Fruit fly (Drosophila melanogaster) whole organism, embryonic: ENCODE results near the gene Piezo.

Experiments
- Aef1 ChIP-seq: fragments of 200-800 bp; sonication (Bioruptor generic); IDR thresholded peaks from 3 replicates; pipeline ENCODE4 v1.3.6; 2022; ENCODE audit warnings: missing biosample characterization, missing genetic modification characterization
- Atf6 ChIP-seq: fragments of 200-800 bp; sonication (Bioruptor generic); IDR thresholded peaks from 2 replicates; pipeline ENCODE4 v1.3.6; 2022; ENCODE audit warnings: missing biosample characterization, missing genetic modification characterization
- Bgb ChIP-seq: fragments of 200-800 bp; sonication (Bioruptor generic); IDR thresholded peaks from 2 replicates; pipeline ENCODE4 v1.3.6; 2022; ENCODE audit warnings: missing biosample characterization, missing genetic modification characterization; ENCODE audit not compliant: partially characterized antibody
- CG10209 ChIP-seq: fragments of 200-800 bp; sonication (Bioruptor generic); optimal IDR thresholded peaks from 3 replicates; lab custom pipeline; 2017; ENCODE audit warnings: missing biosample characterization, mild to moderate bottlenecking, missing genetic modification characterization, missing genetic modification reagents
- CG10565 ChIP-seq: fragments of 200-800 bp; sonication (Bioruptor generic); optimal IDR thresholded peaks from 3 replicates; lab custom pipeline; 2016; ENCODE audit warnings: missing biosample characterization, mild to moderate bottlenecking, missing genetic modification characterization
- CG13287 ChIP-seq: fragments of 200-800 bp; sonication (Bioruptor generic); IDR thresholded peaks from 2 replicates; pipeline ENCODE4 v1.3.6; 2022; ENCODE audit warnings: missing biosample characterization, missing genetic modification characterization; ENCODE audit not compliant: partially characterized antibody
- CG14710 ChIP-seq: fragments of 200-800 bp; sonication (Bioruptor generic); optimal IDR thresholded peaks from 3 replicates; lab custom pipeline; 2019; ENCODE audit warnings: missing biosample characterization, mild to moderate bottlenecking, missing genetic modification characterization, moderate library complexity
- CG17328 ChIP-seq: fragments of 200-800 bp; sonication (Bioruptor generic); IDR thresholded peaks from 2 replicates; pipeline ENCODE4 v1.3.6; 2022; ENCODE audit warnings: missing biosample characterization, missing genetic modification characterization
- CG18011 ChIP-seq: fragments of 200-800 bp; sonication (Bioruptor generic); optimal IDR thresholded peaks from 2 replicates; lab custom pipeline; 2017; ENCODE audit warnings: missing biosample characterization, missing genetic modification characterization, mild to moderate bottlenecking, moderate library complexity, missing genotype
- CG18262 ChIP-seq: fragments of 200-800 bp; optimal IDR thresholded peaks from 3 replicates; lab custom pipeline; 2019; ENCODE audit warnings: missing biosample characterization, mild to moderate bottlenecking, missing genetic modification characterization, moderate library complexity
- CG2116 ChIP-seq: fragments of 200-800 bp; sonication (Bioruptor generic); optimal IDR thresholded peaks from 3 replicates; lab custom pipeline; 2018; ENCODE audit warnings: missing biosample characterization, mild to moderate bottlenecking, missing genetic modification characterization
- CG34224 ChIP-seq: fragments of 200-800 bp; sonication (Bioruptor generic); IDR thresholded peaks from 3 replicates; pipeline ENCODE4 v1.3.6; 2022; ENCODE audit warnings: missing biosample characterization, missing genetic modification characterization; ENCODE audit not compliant: partially characterized antibody
- CG4617 ChIP-seq: fragments of 200-800 bp; sonication (Bioruptor generic); optimal IDR thresholded peaks from 3 replicates; lab custom pipeline; 2016; ENCODE audit warnings: missing biosample characterization, missing genetic modification characterization, borderline replicate concordance
- CG4707 ChIP-seq: fragments of 200-800 bp; sonication (Bioruptor generic); optimal IDR thresholded peaks from 2 replicates; lab custom pipeline; 2018; ENCODE audit warnings: missing biosample characterization, mild to moderate bottlenecking, missing genetic modification characterization, moderate library complexity
- CG6791 ChIP-seq: fragments of 200-800 bp; sonication (Bioruptor generic); IDR thresholded peaks from 3 replicates; pipeline ENCODE4 v1.3.6; 2022; ENCODE audit warnings: missing biosample characterization, missing genetic modification characterization; ENCODE audit not compliant: partially characterized antibody
- CG7372 ChIP-seq: fragments of 200-800 bp; sonication (Bioruptor generic); IDR thresholded peaks from 2 replicates; pipeline ENCODE4 v1.3.6; 2022; ENCODE audit warnings: missing biosample characterization, missing genetic modification characterization
- CG8359 ChIP-seq: fragments of 200-800 bp; sonication (Bioruptor generic); optimal IDR thresholded peaks from 2 replicates; lab custom pipeline; 2017; ENCODE audit warnings: missing biosample characterization, mild to moderate bottlenecking, missing genetic modification characterization, borderline replicate concordance
- Dbx ChIP-seq: fragments of 200-800 bp; sonication (Bioruptor generic); IDR thresholded peaks from 3 replicates; pipeline ENCODE4 v1.3.6; 2022; ENCODE audit warnings: missing biosample characterization, missing genetic modification characterization
- Dp ChIP-seq: fragments of 200-800 bp; sonication (Bioruptor generic); optimal IDR thresholded peaks from 2 replicates; lab custom pipeline; 2018; ENCODE audit warnings: missing biosample characterization, mild to moderate bottlenecking, missing genetic modification characterization, moderate library complexity
- Dref ChIP-seq: fragments of 200-800 bp; sonication (Bioruptor generic); IDR thresholded peaks from 2 replicates; pipeline ENCODE4 v1.3.6; 2022; ENCODE audit warnings: missing biosample characterization, missing genetic modification characterization
- E2f2 ChIP-seq: fragments of 200-800 bp; sonication (Bioruptor generic); IDR thresholded peaks from 2 replicates; pipeline ENCODE4 v1.3.6; 2022; ENCODE audit warnings: missing biosample characterization, missing genetic modification characterization
- Ets65A ChIP-seq: fragments of 200-800 bp; sonication (Bioruptor generic); peaks from one replicate; lab custom pipeline; 2016; ENCODE audit warnings: missing biosample characterization, missing genetic modification characterization
- HLH4C ChIP-seq: fragments of 200-800 bp; sonication (Bioruptor generic); IDR thresholded peaks from 3 replicates; pipeline ENCODE4 v1.3.6; 2022; ENCODE audit warnings: missing biosample characterization, missing genetic modification characterization; ENCODE audit not compliant: partially characterized antibody
- MBD-R2 ChIP-seq: fragments of 200-800 bp; sonication (Bioruptor generic); IDR thresholded peaks from 2 replicates; pipeline ENCODE4 v1.3.6; 2022; ENCODE audit warnings: missing biosample characterization, missing genetic modification characterization
- Myb ChIP-seq: fragments of 200-800 bp; sonication (Bioruptor generic); optimal IDR thresholded peaks from 2 replicates; lab custom pipeline; 2016; ENCODE audit warnings: missing biosample characterization, missing genetic modification characterization
- Opbp ChIP-seq: fragments of 200-800 bp; sonication (Bioruptor generic); IDR thresholded peaks from 3 replicates; pipeline ENCODE4 v1.3.6; 2022; ENCODE audit warnings: missing biosample characterization, missing genetic modification characterization; ENCODE audit not compliant: partially characterized antibody
- Sry-δ ChIP-seq: fragments of 200-800 bp; sonication (Bioruptor generic); optimal IDR thresholded peaks from 2 replicates; lab custom pipeline; 2016; ENCODE audit warnings: missing biosample characterization, missing genetic modification characterization
- YL-1 ChIP-seq: fragments of 200-800 bp; sonication (Bioruptor generic); optimal IDR thresholded peaks from 3 replicates; lab custom pipeline; 2017; ENCODE audit warnings: missing biosample characterization, mild to moderate bottlenecking, missing genetic modification characterization
- amos ChIP-seq: fragments of 200-800 bp; sonication (Bioruptor generic); IDR thresholded peaks from 2 replicates; pipeline ENCODE4 v1.3.6; 2022; ENCODE audit warnings: missing biosample characterization, missing genetic modification characterization; ENCODE audit not compliant: partially characterized antibody
- exex ChIP-seq: fragments of 200-800 bp; sonication (Bioruptor generic); optimal IDR thresholded peaks from 4 replicates; lab custom pipeline; 2018; ENCODE audit warnings: missing biosample characterization, mild to moderate bottlenecking, missing genetic modification characterization, moderate library complexity
- hbn ChIP-seq: fragments of 200-800 bp; sonication (Bioruptor generic); IDR thresholded peaks from 2 replicates; pipeline ENCODE4 v1.3.6; 2022; ENCODE audit warnings: missing biosample characterization, missing genetic modification characterization; ENCODE audit not compliant: partially characterized antibody
- lbe ChIP-seq: fragments of 200-800 bp; sonication (Bioruptor generic); optimal IDR thresholded peaks from 2 replicates; lab custom pipeline; 2016; ENCODE audit warnings: missing biosample characterization, mild to moderate bottlenecking, missing genetic modification characterization
- phol ChIP-seq: fragments of 200-800 bp; sonication (Bioruptor generic); optimal IDR thresholded peaks from 3 replicates; lab custom pipeline; 2018; ENCODE audit warnings: missing biosample characterization, mild to moderate bottlenecking, missing genetic modification characterization, moderate library complexity
- pros ChIP-seq: fragments of 200-800 bp; sonication (Bioruptor generic); optimal IDR thresholded peaks from 3 replicates; lab custom pipeline; 2019; ENCODE audit warnings: missing biosample characterization, mild to moderate bottlenecking, missing genetic modification characterization, moderate library complexity
- pzg ChIP-seq: fragments of 200-800 bp; sonication (Bioruptor generic); optimal IDR thresholded peaks from 3 replicates; lab custom pipeline; 2018; ENCODE audit warnings: missing biosample characterization, mild to moderate bottlenecking, missing genetic modification characterization, moderate library complexity
- schlank ChIP-seq: fragments of 200-800 bp; sonication (Bioruptor generic); optimal IDR thresholded peaks from 2 replicates; lab custom pipeline; 2018; ENCODE audit warnings: missing biosample characterization, mild to moderate bottlenecking, missing genetic modification characterization
- sens ChIP-seq: fragments of 200-800 bp; sonication (Bioruptor generic); peaks from one replicate; lab custom pipeline; 2016; ENCODE audit warnings: missing biosample characterization, missing genetic modification characterization
- sna ChIP-seq: fragments of 200-800 bp; sonication (Bioruptor generic); IDR thresholded peaks from 2 replicates; pipeline ENCODE4 v1.3.6; 2022; ENCODE audit warnings: missing biosample characterization, missing genetic modification characterization; ENCODE audit not compliant: partially characterized antibody
- tna ChIP-seq: fragments of 200-800 bp; sonication (Bioruptor generic); IDR thresholded peaks from 2 replicates; pipeline ENCODE4 v1.3.6; 2022; ENCODE audit warnings: missing biosample characterization, missing genetic modification characterization; ENCODE audit not compliant: partially characterized antibody
- trem ChIP-seq: fragments of 200-800 bp; optimal IDR thresholded peaks from 3 replicates; lab custom pipeline; 2019; ENCODE audit warnings: missing biosample characterization, mild to moderate bottlenecking, missing genetic modification characterization, moderate library complexity
- vnd ChIP-seq: fragments of 200-800 bp; sonication (Bioruptor generic); IDR thresholded peaks from 3 replicates; pipeline ENCODE4 v1.3.6; 2022; ENCODE audit warnings: missing biosample characterization, missing genetic modification characterization; ENCODE audit not compliant: partially characterized antibody
- wor ChIP-seq: fragments of 200-800 bp; sonication (Bioruptor generic); IDR thresholded peaks from 2 replicates; pipeline ENCODE4 v1.3.6; 2022; ENCODE audit warnings: missing biosample characterization, missing genetic modification characterization
- zen2 ChIP-seq: fragments of 200-800 bp; sonication (Bioruptor generic); IDR thresholded peaks from 3 replicates; pipeline ENCODE4 v1.3.6; 2022; ENCODE audit warnings: missing biosample characterization, missing genetic modification characterization; ENCODE audit not compliant: partially characterized antibody

Gene Piezo

DNA sequence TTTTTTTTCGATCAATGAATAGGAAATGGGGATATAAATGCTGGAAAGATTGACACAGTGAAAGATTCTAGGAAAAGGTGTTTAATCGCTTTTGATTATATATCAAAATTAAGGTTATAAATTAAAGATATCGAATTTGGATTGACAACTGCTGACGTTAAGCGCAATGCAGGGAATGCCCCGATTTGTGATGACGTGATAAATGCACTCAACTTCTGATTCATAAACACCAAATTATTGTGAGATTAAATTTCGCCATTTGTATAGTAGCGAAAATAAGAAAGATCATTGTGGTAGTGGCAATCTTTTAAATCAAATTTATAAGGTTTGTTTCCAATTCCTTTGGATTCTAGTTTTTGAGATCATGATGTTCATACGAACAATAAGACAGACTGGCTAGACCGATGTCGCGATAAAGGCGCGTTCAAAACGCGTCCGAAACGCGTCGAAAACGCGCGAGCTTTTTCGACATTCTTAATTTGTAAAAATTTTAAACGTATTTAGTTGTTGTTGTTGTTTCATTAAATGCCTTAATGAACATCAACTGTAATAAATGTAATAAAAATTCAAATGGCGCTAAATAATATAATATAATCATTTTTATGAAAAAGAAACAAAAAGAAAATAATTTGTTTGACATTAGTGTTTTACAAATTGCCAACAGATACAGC, 52.5 kb downstream of the Piezo start, which contains the start of gene CG8349:
Gene CG8349 (plus strand): TSS at position 657 of the 671 bp plus-strand sequence.
- TF ChIP-seq CG8359 (GFP tag; lab: Kevin White, UChicago) (peak; percentile 99), CG18011 (GFP tag; lab: Kevin White, UChicago) (no peak), sens (GFP tag; lab: Kevin White, UChicago) (peak; percentile 8)

dm6 chr2L:8217917-8218316, 55.0 kb downstream of the Piezo start, which contains the start of gene CG8292:
CG8292 (minus strand) TSS chr2L:8218017.
- no peak for TF ChIP-seq CG17328 (GFP tag; lab: Robert Waterston, UW)
- TF ChIP-seq CG18262, result no peak
- no peak for TF ChIP-seq CG10209 (GFP tag; lab: Kevin White, UChicago)

DNA sequence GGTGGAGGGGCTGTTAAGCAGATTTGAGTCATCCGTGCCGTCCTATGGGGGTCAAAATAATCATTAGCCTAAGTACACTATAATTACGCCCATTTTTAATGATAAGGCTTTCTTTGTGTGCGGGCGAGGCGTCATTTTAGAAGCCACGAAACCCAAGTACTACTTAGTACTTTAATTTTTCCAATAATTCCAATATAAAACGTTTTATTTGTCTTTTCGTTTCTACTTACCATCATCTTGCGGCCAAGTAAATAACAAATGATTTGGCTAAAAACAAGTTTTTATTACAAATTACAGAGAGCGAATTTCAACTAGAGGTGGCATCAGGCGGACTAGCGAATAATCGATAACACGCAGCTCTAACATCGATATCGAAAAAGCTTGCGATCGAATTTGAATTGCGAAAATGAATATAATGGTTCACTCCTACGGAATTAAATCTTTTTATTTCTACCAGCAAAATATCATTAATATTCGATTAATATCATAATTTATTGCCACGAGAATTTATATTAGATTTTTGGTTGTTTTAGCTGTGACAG, 57.6 kb downstream of the Piezo start, which contains the start of gene Snx6:
Gene Snx6 (minus strand): TSS at position 349 of the 542 bp plus-strand sequence.
- TF ChIP-seq exex (tag; lab: Kevin White, UChicago) (peak; percentile 80), tna (GFP tag; lab: Robert Waterston, UW) (0 out of 2 replicates have a peak, but pooled peaks have one; percentile 39), vnd (GFP tag; lab: Robert Waterston, UW) (peak; percentile 63; the same call in 2 of the 3 replicates), CG4707 (GFP tag; lab: Kevin White, UChicago) (no peak), phol (tag; lab: Kevin White, UChicago) (peak; percentile 46), Dbx (GFP tag; lab: Robert Waterston, UW) (no peak), CG7372 (GFP tag; lab: Robert Waterston, UW) (no peak), MBD-R2 (GFP tag; lab: Robert Waterston, UW) (no peak; the same call in 1 of the 2 replicates), YL-1 (GFP tag; lab: Kevin White, UChicago) (peak; percentile 14), zen2 (peak; percentile 59), amos (GFP tag; lab: Robert Waterston, UW) (peak; percentile 56; the same call in 1 of the 2 replicates), Myb (GFP tag; lab: Kevin White, UChicago) (peak; percentile 38), Ets65A (no peak), CG13287 (peak; percentile 86), lbe (GFP tag; lab: Kevin White, UChicago) (peak; percentile 56), wor (GFP tag; lab: Robert Waterston, UW) (no peak), Bgb (GFP tag; lab: Robert Waterston, UW) (peak; percentile 71), CG4617 (GFP tag; lab: Kevin White, UChicago) (peak; percentile 25), Dp (GFP tag; lab: Kevin White, UChicago) (peak; percentile 90), Atf6 (GFP tag; lab: Robert Waterston, UW) (no peak), trem (tag; lab: Kevin White, UChicago) (peak; percentile 27), CG2116 (GFP tag; lab: Kevin White, UChicago) (peak; percentile 44), CG10565 (GFP tag; lab: Kevin White, UChicago) (no peak), CG34224 (GFP tag; lab: Robert Waterston, UW) (peak; percentile 83), pzg (GFP tag; lab: Kevin White, UChicago) (peak; percentile 38), Opbp (peak; percentile 28; the same call in 1 of the 3 replicates), sna (GFP tag; lab: Robert Waterston, UW) (peak; percentile 60; the same call in 1 of the 2 replicates), hbn (GFP tag; lab: Robert Waterston, UW) (peak; percentile 62), HLH4C (GFP tag; lab: Robert Waterston, UW) (peak; percentile 70), pros (GFP tag; lab: Kevin White, UChicago) (no peak), schlank (tag; lab: Kevin White, UChicago) (no peak), Sry-δ (GFP tag; lab: Kevin White, UChicago) (peak; percentile 87), E2f2 (GFP tag; lab: Robert Waterston, UW) (peak; percentile 91), Dref (GFP tag; lab: Robert Waterston, UW) (peak; percentile 86), CG6791 (GFP tag; lab: Robert Waterston, UW) (peak; percentile 58; the same call in 2 of the 3 replicates), Aef1 (no peak), CG14710 (tag; lab: Kevin White, UChicago) (peak; percentile 12)
